Worm (Caenorhabditis elegans) whole organism, L4/young adult: Measurements from ENCODE around the gene C04B4.2.

Source experiments
- dao-5 ChIP-seq: sonication (generic microtip); optimal IDR thresholded peaks from 2 replicates; lab custom pipeline; 2016; ENCODE audit warnings: missing genotype, missing genetic modification characterization, moderate library complexity, missing compliant biosample characterization
- him-1 ChIP-seq: sonication (generic microtip); optimal IDR thresholded peaks from 2 replicates; lab custom pipeline; 2016; ENCODE audit warnings: missing genotype, missing genetic modification reagents, missing genetic modification characterization, missing compliant biosample characterization

- TF ChIP-seq him-1 (tag; lab: Kevin White, UChicago), result no peak
- TF ChIP-seq dao-5, result no peak
Measured at ce11 chrX:12256594-12257048, 26.5 kb upstream of the C04B4.2 start, which contains the start of gene E01G6.2.
